Fruit fly (Drosophila melanogaster): ENCODE measurements around the gene CG7987.

Gene CG7987

DNA sequence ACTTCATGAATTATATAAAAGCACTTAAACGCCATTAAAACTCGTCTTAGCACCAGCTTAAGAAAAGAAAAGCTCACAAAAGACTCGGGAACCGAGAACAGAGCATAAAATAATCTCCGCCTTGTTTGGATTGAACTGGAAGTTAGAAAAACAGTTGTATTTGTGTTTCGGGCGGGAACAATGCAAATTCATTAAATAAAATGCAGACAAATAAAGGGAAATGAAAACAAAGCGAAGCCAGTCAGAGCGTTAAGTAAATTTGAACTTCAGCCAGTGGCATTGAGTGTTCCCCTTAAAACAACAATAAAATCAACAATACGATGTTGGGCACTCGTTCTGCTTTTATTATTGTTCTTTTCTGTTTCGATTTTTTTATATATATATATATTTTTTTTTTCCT, 49.0 kb downstream of the CG7987 start:
- TF ChIP-seq Mio (GFP tag; optimal IDR thresholded peaks at IDR 0.05) (no peak), Hr78 (GFP tag; optimal IDR thresholded peaks at IDR 0.05) (no peak), Dif (GFP tag; optimal IDR thresholded peaks at IDR 0.05; ENCODE audit: partially characterized antibody) (no peak), psq (GFP tag; optimal IDR thresholded peaks at IDR 0.05) (no peak), br (GFP tag; optimal IDR thresholded peaks at IDR 0.05) (no peak), dmrt93B (GFP tag; optimal IDR thresholded peaks at IDR 0.05) (no peak), Sp1 (GFP tag; optimal IDR thresholded peaks at IDR 0.05) (no peak), dl (GFP tag; optimal IDR thresholded peaks at IDR 0.05; ENCODE audit: insufficient read depth in 1 of 2, partially characterized antibody in 2 of 2) (no peak), Hnf4 (GFP tag; optimal IDR thresholded peaks at IDR 0.05) (no peak), Dfd (GFP tag; optimal IDR thresholded peaks at IDR 0.05) (no peak), tai (GFP tag; optimal IDR thresholded peaks at IDR 0.05) (no peak), N (GFP tag; optimal IDR thresholded peaks at IDR 0.05) (no peak), sv (GFP tag; optimal IDR thresholded peaks at IDR 0.05) (no peak), dsf (GFP tag; optimal IDR thresholded peaks at IDR 0.05; ENCODE audit: borderline replicate concordance) (no peak)

DNA sequence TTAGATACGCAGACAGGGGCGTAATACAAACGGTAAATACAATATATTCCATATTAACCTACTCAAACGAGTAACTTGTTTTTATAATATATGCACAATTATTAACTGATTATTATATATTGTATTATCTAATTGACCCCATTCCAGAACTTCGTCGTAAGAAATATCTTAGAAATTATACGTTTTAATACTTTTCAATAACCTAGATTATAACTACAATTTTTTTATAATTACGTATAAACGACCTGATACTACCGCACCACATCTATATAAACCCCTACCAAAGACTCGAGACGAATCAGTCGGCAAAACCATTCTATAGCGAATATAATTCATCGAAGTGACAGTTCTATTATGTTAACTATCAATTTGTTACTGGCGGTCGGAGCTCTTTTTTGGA, 54.9 kb downstream of the CG7987 start, which contains the start of gene Cyp313a1:
Cyp313a1 (plus strand) TSS at position 301 of the 400 bp plus-strand sequence.
- TF ChIP-seq Mio (GFP tag; optimal IDR thresholded peaks at IDR 0.05), result no peak
- TF ChIP-seq sv (GFP tag; optimal IDR thresholded peaks at IDR 0.05), result no peak
- TF ChIP-seq Myc (optimal IDR thresholded peaks at IDR 0.05), result no peak
- TF ChIP-seq rgr (GFP tag; optimal IDR thresholded peaks at IDR 0.05), result no peak
- TF ChIP-seq HLH106 (tag; optimal IDR thresholded peaks at IDR 0.05), result no peak
- TF ChIP-seq dl (GFP tag; optimal IDR thresholded peaks at IDR 0.05; ENCODE audit: insufficient read depth in 1 of 2, partially characterized antibody in 2 of 2), result no peak
- TF ChIP-seq brk (GFP tag; optimal IDR thresholded peaks at IDR 0.05), result no peak
- TF ChIP-seq N (GFP tag; optimal IDR thresholded peaks at IDR 0.05), result no peak
- TF ChIP-seq fru (GFP tag; optimal IDR thresholded peaks at IDR 0.05), result no peak
- TF ChIP-seq OdsH (GFP tag; optimal IDR thresholded peaks at IDR 0.05), result no peak
- no peak for TF ChIP-seq GATAd (GFP tag; optimal IDR thresholded peaks at IDR 0.05)
- no peak for TF ChIP-seq pan (optimal IDR thresholded peaks at IDR 0.05)
